Fruit fly (Drosophila melanogaster) whole organism, embryonic: ENCODE results near the gene CheA75a.

Source experiments
- Atf3 ChIP-seq: fragments of 200-800 bp; sonication (Bioruptor generic); optimal IDR thresholded peaks from 3 replicates; lab custom pipeline; 2016; ENCODE audit warnings: missing biosample characterization, missing genetic modification characterization
- CG10209 ChIP-seq: fragments of 200-800 bp; sonication (Bioruptor generic); optimal IDR thresholded peaks from 3 replicates; lab custom pipeline; 2017; ENCODE audit warnings: missing biosample characterization, mild to moderate bottlenecking, missing genetic modification characterization, missing genetic modification reagents
- CG1024 ChIP-seq: fragments of 200-800 bp; sonication (Bioruptor generic); IDR thresholded peaks from 2 replicates; pipeline ENCODE4 v1.3.6; 2022; ENCODE audit warnings: missing biosample characterization, missing genetic modification characterization
- CG10267 ChIP-seq: fragments of 200-800 bp; sonication (Bioruptor generic); optimal IDR thresholded peaks from 2 replicates; lab custom pipeline; 2018; ENCODE audit warnings: missing biosample characterization, mild to moderate bottlenecking, missing genetic modification characterization, moderate library complexity
- CG10959 ChIP-seq: fragments of 200-800 bp; sonication (Bioruptor generic); IDR thresholded peaks from 2 replicates; pipeline ENCODE4 v1.3.6; 2022; ENCODE audit warnings: missing biosample characterization, missing genetic modification characterization
- CG10979 ChIP-seq: fragments of 200-800 bp; sonication (Bioruptor generic); optimal IDR thresholded peaks from 2 replicates; lab custom pipeline; 2018; ENCODE audit warnings: missing biosample characterization, mild to moderate bottlenecking, missing genetic modification characterization, moderate library complexity
- CG12744 ChIP-seq: fragments of 200-800 bp; sonication (Bioruptor generic); optimal IDR thresholded peaks from 2 replicates; lab custom pipeline; 2016; ENCODE audit warnings: missing biosample characterization, missing genetic modification characterization
- CG13296 ChIP-seq: fragments of 200-800 bp; sonication (Bioruptor generic); optimal IDR thresholded peaks from 3 replicates; lab custom pipeline; 2018; ENCODE audit warnings: missing biosample characterization, mild to moderate bottlenecking, missing genetic modification characterization
- CG14014 ChIP-seq: fragments of 200-800 bp; sonication (Bioruptor generic); IDR thresholded peaks from 2 replicates; pipeline ENCODE4 v1.3.6; 2022; ENCODE audit warnings: missing biosample characterization, missing genetic modification characterization
- CG18619 ChIP-seq: fragments of 200-800 bp; sonication (Bioruptor generic); optimal IDR thresholded peaks from 3 replicates; lab custom pipeline; 2017; ENCODE audit warnings: missing biosample characterization, mild to moderate bottlenecking, missing genetic modification characterization
- CG2116 ChIP-seq: fragments of 200-800 bp; sonication (Bioruptor generic); optimal IDR thresholded peaks from 3 replicates; lab custom pipeline; 2018; ENCODE audit warnings: missing biosample characterization, mild to moderate bottlenecking, missing genetic modification characterization
- CG32767 ChIP-seq: fragments of 200-800 bp; sonication (Bioruptor generic); IDR thresholded peaks from 2 replicates; pipeline ENCODE4 v1.3.6; 2022; ENCODE audit warnings: missing biosample characterization, missing genetic modification characterization
- CG3281 ChIP-seq: fragments of 200-800 bp; sonication (Bioruptor generic); optimal IDR thresholded peaks from 3 replicates; lab custom pipeline; 2017; ENCODE audit warnings: missing biosample characterization, mild to moderate bottlenecking, missing genetic modification characterization
- CG33557 ChIP-seq: fragments of 200-800 bp; sonication (Bioruptor generic); optimal IDR thresholded peaks from 2 replicates; lab custom pipeline; 2019; ENCODE audit warnings: missing biosample characterization, mild to moderate bottlenecking, missing genetic modification characterization, moderate library complexity
- CG34376 ChIP-seq: fragments of 200-800 bp; sonication (Bioruptor generic); optimal IDR thresholded peaks from 2 replicates; lab custom pipeline; 2018; ENCODE audit warnings: missing biosample characterization, mild to moderate bottlenecking, missing genetic modification characterization
- CG3995 ChIP-seq: fragments of 200-800 bp; sonication (Bioruptor generic); optimal IDR thresholded peaks from 3 replicates; lab custom pipeline; 2016; ENCODE audit warnings: missing biosample characterization, missing genetic modification characterization
- CG4328 ChIP-seq: fragments of 200-800 bp; sonication (Bioruptor generic); optimal IDR thresholded peaks from 3 replicates; lab custom pipeline; 2017; ENCODE audit warnings: missing biosample characterization, missing genetic modification reagents, missing genetic modification characterization
- CG6689 ChIP-seq: fragments of 200-800 bp; sonication (Bioruptor generic); IDR thresholded peaks from 2 replicates; pipeline ENCODE4 v1.3.6; 2022; ENCODE audit warnings: missing biosample characterization, missing genetic modification characterization
- CG9609 ChIP-seq: fragments of 200-800 bp; sonication (Bioruptor generic); optimal IDR thresholded peaks from 3 replicates; lab custom pipeline; 2016; ENCODE audit warnings: missing biosample characterization, missing genetic modification characterization
- D19A ChIP-seq: fragments of 200-800 bp; optimal IDR thresholded peaks from 3 replicates; lab custom pipeline; 2019; ENCODE audit warnings: missing biosample characterization, mild to moderate bottlenecking, missing genetic modification characterization, moderate library complexity
- Dad ChIP-seq: fragments of 200-800 bp; sonication (Bioruptor generic); optimal IDR thresholded peaks from 3 replicates; lab custom pipeline; 2016; ENCODE audit warnings: missing biosample characterization, missing genetic modification characterization
- Fer2 ChIP-seq: fragments of 200-800 bp; sonication (Bioruptor generic); optimal IDR thresholded peaks from 2 replicates; lab custom pipeline; 2018; ENCODE audit warnings: missing biosample characterization, mild to moderate bottlenecking, missing genetic modification characterization, moderate library complexity
- HHEX ChIP-seq: fragments of 200-800 bp; sonication (Bioruptor generic); optimal IDR thresholded peaks from 3 replicates; lab custom pipeline; 2017; ENCODE audit warnings: missing biosample characterization, mild to moderate bottlenecking, missing genetic modification characterization, missing genetic modification reagents
- Hmr ChIP-seq: fragments of 200-800 bp; sonication (Bioruptor generic); optimal IDR thresholded peaks from 3 replicates; lab custom pipeline; 2017; ENCODE audit warnings: mild to moderate bottlenecking, missing biosample characterization, missing genetic modification reagents, missing genetic modification characterization
- Hr51 ChIP-seq, 2 experiments: fragments of 200-800 bp; sonication (Bioruptor generic); optimal IDR thresholded peaks; 2 replicates in 1 of 2; 3 replicates in 1 of 2; lab custom pipeline; 2016 to 2018; ENCODE audit warnings: missing biosample characterization in 2 of 2, missing genetic modification characterization in 2 of 2, mild to moderate bottlenecking in 1 of 2, moderate library complexity in 1 of 2
- Hr78 ChIP-seq, 2 experiments: fragments of 200-800 bp in 1 of 2; fragments of >200 bp in 1 of 2; sonication (Bioruptor generic) in 1 of 2; optimal IDR thresholded peaks; 2 replicates each; lab custom pipeline; 2017 to 2019; ENCODE audit warnings: missing biosample characterization in 2 of 2, missing genetic modification characterization in 2 of 2, mild to moderate bottlenecking in 1 of 2, moderate library complexity in 1 of 2
- Lhr ChIP-seq: fragments of 200-800 bp; sonication (Bioruptor generic); optimal IDR thresholded peaks from 3 replicates; lab custom pipeline; 2017; ENCODE audit warnings: mild to moderate bottlenecking, missing biosample characterization, missing genetic modification reagents, missing genetic modification characterization
- MBD-R2 ChIP-seq: fragments of 200-800 bp; sonication (Bioruptor generic); IDR thresholded peaks from 2 replicates; pipeline ENCODE4 v1.3.6; 2022; ENCODE audit warnings: missing biosample characterization, missing genetic modification characterization
- Meics ChIP-seq: fragments of 200-800 bp; sonication (Bioruptor generic); optimal IDR thresholded peaks from 2 replicates; lab custom pipeline; 2017; ENCODE audit warnings: missing biosample characterization, mild to moderate bottlenecking, missing genetic modification characterization
- Oaz ChIP-seq: fragments of 200-800 bp; sonication (Bioruptor generic); IDR thresholded peaks from 2 replicates; pipeline ENCODE4 v1.3.6; 2022; ENCODE audit warnings: missing biosample characterization, missing genetic modification characterization
- Sry-δ ChIP-seq: fragments of 200-800 bp; sonication (Bioruptor generic); optimal IDR thresholded peaks from 2 replicates; lab custom pipeline; 2016; ENCODE audit warnings: missing biosample characterization, missing genetic modification characterization
- dati ChIP-seq: fragments of 200-800 bp; sonication (Bioruptor generic); IDR thresholded peaks from 2 replicates; pipeline ENCODE4 v1.3.6; 2022; ENCODE audit warnings: missing biosample characterization, missing genetic modification characterization
- dmrt11E ChIP-seq: fragments of 200-800 bp; sonication (Bioruptor generic); optimal IDR thresholded peaks from 3 replicates; lab custom pipeline; 2018; ENCODE audit warnings: missing biosample characterization, mild to moderate bottlenecking, missing genetic modification characterization, moderate library complexity
- gcm ChIP-seq: fragments of 200-800 bp; sonication (Bioruptor generic); optimal IDR thresholded peaks from 2 replicates; lab custom pipeline; 2019; ENCODE audit warnings: missing biosample characterization, mild to moderate bottlenecking, missing genetic modification characterization, moderate library complexity
- gfzf ChIP-seq: fragments of 200-800 bp; sonication (Bioruptor generic); optimal IDR thresholded peaks from 2 replicates; lab custom pipeline; 2016; ENCODE audit warnings: missing biosample characterization, mild to moderate bottlenecking, missing genetic modification characterization, moderate library complexity
- hkb ChIP-seq, 2 experiments: fragments of 200-800 bp in 1 of 2; fragments of >200 bp in 1 of 2; sonication (Bioruptor generic) in 1 of 2; IDR thresholded peaks in 1 of 2; optimal IDR thresholded peaks in 1 of 2; 2 replicates each; pipeline versions ENCODE4 v1.3.6 to Lab custom; 2017 to 2022; ENCODE audit warnings: missing biosample characterization in 1 of 2, missing genetic modification characterization in 1 of 2
- knrl ChIP-seq: fragments of 200-800 bp; sonication (Bioruptor generic); IDR thresholded peaks from 3 replicates; pipeline ENCODE4 v1.3.6; 2022; ENCODE audit warnings: missing biosample characterization, missing genetic modification characterization; ENCODE audit not compliant: partially characterized antibody
- lilli ChIP-seq: fragments of 200-800 bp; sonication (Bioruptor generic); optimal IDR thresholded peaks from 3 replicates; lab custom pipeline; 2016; ENCODE audit warnings: missing biosample characterization, missing genetic modification characterization
- nerfin-1 ChIP-seq: fragments of 200-800 bp; sonication (Bioruptor generic); optimal IDR thresholded peaks from 3 replicates; lab custom pipeline; 2019; ENCODE audit warnings: missing biosample characterization, mild to moderate bottlenecking, missing genetic modification characterization, moderate library complexity
- nerfin-2 ChIP-seq: fragments of 200-800 bp; sonication (Bioruptor generic); IDR thresholded peaks from 2 replicates; pipeline ENCODE4 v1.3.6; 2022; ENCODE audit warnings: missing biosample characterization, missing genetic modification characterization; ENCODE audit not compliant: partially characterized antibody
- pnt ChIP-seq: fragments of 200-800 bp; sonication (Bioruptor generic); optimal IDR thresholded peaks from 3 replicates; lab custom pipeline; 2016; ENCODE audit warnings: missing biosample characterization, missing genetic modification characterization
- psq ChIP-seq: fragments of 200-800 bp; sonication (Bioruptor generic); optimal IDR thresholded peaks from 2 replicates; lab custom pipeline; 2017; ENCODE audit warnings: missing biosample characterization, missing genetic modification characterization
- sisA ChIP-seq: fragments of 200-800 bp; sonication (Bioruptor generic); IDR thresholded peaks from 2 replicates; pipeline ENCODE4 v1.3.6; 2022; ENCODE audit warnings: missing biosample characterization, missing genetic modification characterization
- sqz ChIP-seq: fragments of 200-800 bp; sonication (Bioruptor generic); optimal IDR thresholded peaks from 3 replicates; lab custom pipeline; 2018; ENCODE audit warnings: missing biosample characterization, mild to moderate bottlenecking, missing genetic modification characterization
- trem ChIP-seq: fragments of 200-800 bp; optimal IDR thresholded peaks from 3 replicates; lab custom pipeline; 2019; ENCODE audit warnings: missing biosample characterization, mild to moderate bottlenecking, missing genetic modification characterization, moderate library complexity
- wor ChIP-seq: fragments of 200-800 bp; sonication (Bioruptor generic); IDR thresholded peaks from 2 replicates; pipeline ENCODE4 v1.3.6; 2022; ENCODE audit warnings: missing biosample characterization, missing genetic modification characterization
- z ChIP-seq: fragments of 200-800 bp; sonication (Bioruptor generic); IDR thresholded peaks from 3 replicates; pipeline ENCODE4 v1.3.6; 2022; ENCODE audit warnings: missing biosample characterization, missing genetic modification characterization

The CheA75a gene

DNA sequence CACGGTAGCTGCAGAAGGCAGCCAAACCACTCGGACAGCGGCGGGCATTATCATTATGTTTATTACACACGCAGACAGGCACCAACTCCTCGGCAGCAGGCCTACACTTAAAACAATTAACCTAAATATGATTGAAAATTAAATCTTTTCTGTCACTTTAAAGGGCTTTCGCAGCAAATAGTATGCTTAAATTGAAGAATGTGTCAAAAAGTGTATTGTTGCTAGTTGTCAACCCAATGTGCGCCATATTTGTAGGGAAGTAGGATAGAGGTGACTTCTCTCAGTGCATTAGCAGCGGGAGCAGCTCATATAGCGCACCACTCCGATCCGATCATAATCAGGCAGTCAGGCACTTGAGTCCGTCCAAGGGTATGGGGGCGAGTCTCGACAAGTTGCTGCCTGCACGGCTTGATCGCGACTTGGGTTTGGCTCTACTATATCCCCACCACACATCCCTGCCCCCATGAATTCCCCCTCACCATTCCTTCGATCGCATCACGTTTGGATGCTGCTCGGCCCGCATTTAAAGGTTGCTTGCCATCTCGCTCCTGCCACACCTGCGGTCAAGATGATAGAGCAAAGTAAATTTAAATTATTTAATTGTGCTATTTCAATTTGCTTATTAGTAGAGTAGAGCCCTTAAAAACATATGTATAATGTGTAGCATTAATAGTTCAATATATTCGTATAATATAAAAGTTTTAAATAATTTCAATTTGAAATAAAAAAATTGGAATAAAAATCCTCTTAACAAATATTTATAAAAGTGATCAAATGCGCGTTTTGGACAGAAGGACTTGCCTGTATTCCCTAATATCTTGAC, 15.9 kb upstream of the CheA75a start (continued):
- peak; percentile 44; the same call in 1 of the 2 replicates for TF ChIP-seq Oaz (GFP tag; lab: Robert Waterston, UW)
- peak; percentile 56 for TF ChIP-seq CG3281
- peak; percentile 95 for TF ChIP-seq CG10959 (GFP tag; lab: Robert Waterston, UW)
- no peak for TF ChIP-seq knrl (GFP tag; lab: Robert Waterston, UW)
- no peak; the same call in 1 of the 2 replicates for TF ChIP-seq MBD-R2 (GFP tag; lab: Robert Waterston, UW)
- peak; percentile 84 to 88 for TF ChIP-seq Hr51 (GFP tag; optimal IDR thresholded peaks at IDR 0.05; lab: Kevin White, UChicago)
- TF ChIP-seq CG33557 (GFP tag; lab: Kevin White, UChicago), result peak; percentile 95
- TF ChIP-seq z, result 0 out of 3 replicates have a peak, but pooled peaks have one; percentile 52
- peak; percentile 72 for TF ChIP-seq CG12744 (GFP tag; lab: Kevin White, UChicago)
- peak; percentile 90 for TF ChIP-seq CG9609 (GFP tag; lab: Kevin White, UChicago)
- peak; percentile 94 for TF ChIP-seq CG10979 (tag; lab: Kevin White, UChicago)
- TF ChIP-seq wor (GFP tag; lab: Robert Waterston, UW), result peak; percentile 78
- TF ChIP-seq Hr78 (GFP tag; optimal IDR thresholded peaks at IDR 0.05; lab: Kevin White, UChicago), result peak in 1 of 2 experiments; percentile 63
- peak; percentile 79 for TF ChIP-seq CG10267 (tag; lab: Kevin White, UChicago)
- TF ChIP-seq Lhr (GFP tag; lab: Kevin White, UChicago), result peak; percentile 68
- TF ChIP-seq psq (GFP tag; lab: Kevin White, UChicago), result peak; percentile 17
- TF ChIP-seq CG34376, result no peak
- peak; percentile 84 for TF ChIP-seq CG1024
- peak; percentile 37 for TF ChIP-seq Sry-δ (GFP tag; lab: Kevin White, UChicago)
- TF ChIP-seq dati (GFP tag; lab: Robert Waterston, UW), result peak; percentile 56; the same call in 1 of the 2 replicates
- peak; percentile 89 for TF ChIP-seq sisA (GFP tag; lab: Robert Waterston, UW)
- peak; percentile 69 for TF ChIP-seq CG14014 (GFP tag; lab: Robert Waterston, UW)
- peak; percentile 77 for TF ChIP-seq CG10209 (GFP tag; lab: Kevin White, UChicago)
- TF ChIP-seq nerfin-1 (tag; lab: Kevin White, UChicago), result peak; percentile 85
- TF ChIP-seq HHEX, result peak; percentile 60
- peak; percentile 68 for TF ChIP-seq CG13296 (GFP tag; lab: Kevin White, UChicago)
- TF ChIP-seq Atf3, result peak; percentile 92
- TF ChIP-seq Hmr (GFP tag; lab: Kevin White, UChicago), result peak; percentile 15
- peak; percentile 90 for TF ChIP-seq Dad (GFP tag; lab: Kevin White, UChicago)
- TF ChIP-seq CG2116 (GFP tag; lab: Kevin White, UChicago), result peak; percentile 36
- TF ChIP-seq pnt (GFP tag; lab: Kevin White, UChicago), result peak; percentile 94
- TF ChIP-seq Fer2, result peak; percentile 22
- TF ChIP-seq CG3995 (GFP tag; lab: Kevin White, UChicago), result no peak
- peak; percentile 4 for TF ChIP-seq gfzf (GFP tag; lab: Kevin White, UChicago)
- TF ChIP-seq nerfin-2, result no peak
- TF ChIP-seq D19A (tag; lab: Kevin White, UChicago), result peak; percentile 85
- TF ChIP-seq CG4328, result peak; percentile 67
- peak; percentile 94 for TF ChIP-seq gcm (GFP tag; lab: Kevin White, UChicago)
- peak; percentile 60 for TF ChIP-seq CG18619
- peak; percentile 59 for TF ChIP-seq Meics (GFP tag; lab: Kevin White, UChicago)
- TF ChIP-seq hkb (optimal IDR thresholded peaks at IDR 0.05; lab: Kevin White, UChicago), result no peak
- TF ChIP-seq hkb (GFP tag; IDR thresholded peaks at IDR 0.05; lab: Robert Waterston, UW), result peak; percentile 87
- TF ChIP-seq CG6689, result peak; percentile 91
- TF ChIP-seq CG32767 (GFP tag; lab: Robert Waterston, UW), result peak; percentile 73
- TF ChIP-seq sqz (GFP tag; lab: Kevin White, UChicago), result peak; percentile 12
- TF ChIP-seq dmrt11E, result peak; percentile 98
- peak; percentile 81 for TF ChIP-seq lilli (GFP tag; lab: Kevin White, UChicago)
- peak; percentile 92 for TF ChIP-seq trem (tag; lab: Kevin White, UChicago)
